Worm (Caenorhabditis elegans): ENCODE measurements around the gene C52E4.12.

Gene C52E4.12

DNA sequence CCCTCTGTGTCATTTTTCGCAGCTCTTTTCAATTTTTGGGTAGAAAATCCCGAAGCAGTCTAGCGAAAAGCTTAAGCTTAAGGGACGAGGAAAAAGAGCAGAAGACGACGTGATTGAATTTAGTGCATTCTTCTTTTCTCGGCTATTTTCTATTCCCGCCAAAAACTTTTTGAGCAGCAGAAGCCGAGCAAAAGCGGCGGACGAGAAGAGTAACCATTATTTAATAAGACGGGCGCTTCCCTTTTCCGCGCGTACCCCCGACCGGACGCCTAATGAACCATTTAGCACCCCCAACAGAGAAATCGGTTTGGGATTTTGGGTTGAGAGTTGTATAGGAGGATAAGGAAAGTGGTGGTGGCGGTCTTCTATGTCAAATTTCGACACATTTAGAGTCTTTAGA, 42.3 kb upstream of the C52E4.12 start:
- TF ChIP-seq ama-1 (optimal IDR thresholded peaks at IDR 0.05) (no peak), pes-1 (GFP tag; IDR thresholded peaks at IDR 0.05) (no peak), F13C5.2 (tag; optimal IDR thresholded peaks at IDR 0.05) (no peak), aly-1 (tag; optimal IDR thresholded peaks at IDR 0.05) (no peak), hmbx-1 (tag; optimal IDR thresholded peaks at IDR 0.05) (no peak), ets-7 (tag; optimal IDR thresholded peaks at IDR 0.05) (no peak), tra-4 (tag; optimal IDR thresholded peaks at IDR 0.05) (no peak), tbx-37 (GFP tag; conservative IDR thresholded peaks at IDR 0.05) (no peak)

DNA sequence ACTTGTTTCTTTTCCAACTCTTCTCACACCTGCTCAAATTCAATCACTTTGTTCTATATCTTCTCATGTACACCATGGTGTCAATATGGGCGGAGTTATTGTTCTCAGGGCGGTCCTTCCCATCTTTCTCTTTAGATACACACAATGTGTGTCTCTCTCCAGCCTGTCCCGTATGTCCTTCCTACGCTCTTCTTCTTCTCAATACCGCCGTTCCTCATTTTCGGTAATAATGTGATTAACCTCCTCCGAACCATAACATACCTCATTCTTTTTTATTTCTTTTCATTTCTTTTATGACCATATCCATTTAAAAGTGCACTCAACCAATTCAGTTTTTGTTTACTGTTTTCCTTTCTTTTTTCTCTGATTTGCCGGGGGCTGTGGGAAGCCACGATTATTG, 40.3 kb upstream of the C52E4.12 start:
- TF ChIP-seq ceh-13 (GFP tag; optimal IDR thresholded peaks at IDR 0.05), result no peak
- no peak for TF ChIP-seq tra-4 (tag; optimal IDR thresholded peaks at IDR 0.05)
- no peak for TF ChIP-seq F13C5.2 (tag; optimal IDR thresholded peaks at IDR 0.05)
- TF ChIP-seq hmbx-1 (tag; optimal IDR thresholded peaks at IDR 0.05), result no peak
- TF ChIP-seq hnd-1 (tag; optimal IDR thresholded peaks at IDR 0.05), result no peak
- TF ChIP-seq hmg-4 (GFP tag; optimal IDR thresholded peaks at IDR 0.05), result no peak
- no peak for TF ChIP-seq ceh-36 (tag; optimal IDR thresholded peaks at IDR 0.05)
- no peak for TF ChIP-seq tbx-37 (GFP tag; conservative IDR thresholded peaks at IDR 0.05)
- TF ChIP-seq ets-7 (tag; optimal IDR thresholded peaks at IDR 0.05), result no peak
- no peak for TF ChIP-seq pes-1 (GFP tag; IDR thresholded peaks at IDR 0.05)
- no peak for TF ChIP-seq flt-1 (GFP tag; IDR thresholded peaks at IDR 0.05)
- no peak for TF ChIP-seq sea-1 (GFP tag; conservative IDR thresholded peaks at IDR 0.05)
- TF ChIP-seq scrt-1 (GFP tag; IDR thresholded peaks at IDR 0.05), result no peak
- no peak for TF ChIP-seq ama-1 (optimal IDR thresholded peaks at IDR 0.05)
- no peak for TF ChIP-seq aly-1 (tag; optimal IDR thresholded peaks at IDR 0.05)

DNA sequence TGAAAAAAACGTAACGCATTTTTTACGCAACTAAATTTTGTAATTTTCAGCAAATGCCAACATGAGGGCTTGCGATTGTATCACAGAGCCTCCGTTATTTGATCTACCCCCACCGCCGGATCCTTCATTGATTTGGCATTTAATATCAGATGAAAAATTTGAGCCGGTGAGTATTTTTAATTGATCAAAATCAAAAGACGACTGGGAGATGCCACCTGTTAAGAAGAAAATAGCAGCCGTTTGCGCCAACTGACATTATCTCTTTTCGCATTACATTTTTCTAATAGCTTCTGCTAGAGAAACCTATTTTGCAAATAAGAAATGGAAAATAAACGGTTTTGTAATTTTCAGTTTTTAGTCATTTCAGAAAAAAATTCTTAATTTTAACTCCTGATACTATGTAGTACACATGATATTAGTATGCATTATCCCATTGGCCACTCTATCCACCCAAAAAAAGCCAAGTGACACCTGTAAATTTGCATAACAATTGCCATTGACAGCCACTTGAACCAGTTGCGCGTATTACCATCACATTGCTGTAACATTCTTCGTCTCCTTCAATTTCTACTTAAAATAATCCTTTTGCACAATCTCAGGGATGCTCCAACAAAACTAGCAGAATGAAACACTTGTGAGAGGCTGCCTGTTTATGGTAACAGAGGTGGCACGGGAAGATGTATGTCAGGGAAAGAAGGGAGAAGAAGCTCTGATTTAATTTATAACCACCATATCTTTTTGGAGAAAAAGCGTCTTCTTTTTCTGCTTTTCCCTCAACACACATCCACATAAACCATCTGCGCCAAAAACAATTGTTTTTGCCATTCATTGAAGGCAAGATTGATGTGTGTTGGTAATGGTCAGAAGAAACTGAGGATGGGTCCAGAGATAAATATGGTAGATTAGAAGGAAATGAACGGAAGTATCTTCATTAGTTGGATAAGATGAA, 37.3 kb upstream of the C52E4.12 start, which contains the start of gene F58H1.5:
Gene F58H1.5, plus strand, starts transcription at position 51 of the 949 bp plus-strand sequence.
- TF ChIP-seq pes-1 (GFP tag; IDR thresholded peaks at IDR 0.05) (no peak), ama-1 (optimal IDR thresholded peaks at IDR 0.05) (peak; percentile 44), ceh-13 (GFP tag; optimal IDR thresholded peaks at IDR 0.05) (no peak), aly-1 (tag; optimal IDR thresholded peaks at IDR 0.05) (no peak), hnd-1 (tag; optimal IDR thresholded peaks at IDR 0.05) (no peak), ets-7 (tag; optimal IDR thresholded peaks at IDR 0.05) (no peak), ceh-36 (tag; optimal IDR thresholded peaks at IDR 0.05) (no peak)

DNA sequence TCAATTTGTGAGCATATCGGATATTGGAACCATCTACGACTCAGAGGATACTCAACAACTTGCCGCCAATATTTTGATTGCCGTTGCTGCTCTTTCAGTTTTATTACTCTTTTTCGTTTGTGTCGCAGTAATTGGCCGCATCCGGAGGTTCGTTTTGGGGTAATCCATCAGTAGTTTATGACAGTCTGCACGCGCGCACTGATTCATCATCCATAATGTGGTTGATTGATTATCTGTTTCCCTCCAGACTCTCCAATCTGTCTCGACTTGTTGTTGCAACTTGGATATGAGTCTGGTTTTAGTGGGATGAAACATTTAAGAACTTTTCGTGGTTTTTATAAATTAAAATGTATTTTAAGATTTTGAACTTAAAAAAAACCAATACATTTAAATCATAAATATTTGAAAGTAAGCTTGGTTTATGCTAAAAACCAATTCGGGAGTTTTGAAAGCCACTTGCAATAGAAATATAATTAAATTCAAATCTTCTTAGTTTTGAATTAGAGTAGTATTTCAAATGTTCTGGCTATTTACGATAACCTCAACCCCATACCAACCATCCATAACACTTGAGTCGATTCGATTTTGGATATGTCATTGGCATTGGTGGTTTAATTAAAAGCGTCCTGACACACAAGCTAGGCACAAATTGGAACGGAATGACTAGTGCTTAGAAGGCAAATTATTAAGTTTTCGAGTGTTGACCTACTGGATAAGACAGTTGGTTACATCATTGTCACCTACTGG, 35.7 kb upstream of the C52E4.12 start:
- TF ChIP-seq ets-7 (tag; optimal IDR thresholded peaks at IDR 0.05), result no peak
- TF ChIP-seq hnd-1 (tag; optimal IDR thresholded peaks at IDR 0.05), result no peak

DNA sequence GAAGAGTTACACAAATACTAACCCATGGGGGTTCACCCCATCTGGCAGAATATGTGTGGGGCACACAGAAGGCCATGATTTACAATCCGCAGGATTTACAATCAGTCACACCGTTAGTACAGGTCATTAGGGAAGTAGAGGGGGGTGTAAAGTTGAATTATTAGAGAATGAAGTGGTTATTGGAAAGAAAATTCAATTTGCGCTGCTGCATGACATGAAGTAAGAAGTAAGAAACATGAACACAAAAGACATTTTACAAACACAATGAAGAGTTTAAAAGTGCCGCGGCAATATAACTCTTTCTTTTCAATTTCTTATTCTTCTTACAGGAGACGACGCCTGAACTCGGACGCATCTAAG, 35.2 kb upstream of the C52E4.12 start:
- no peak for TF ChIP-seq ceh-36 (tag; optimal IDR thresholded peaks at IDR 0.05)
- 0 out of 2 replicates have a peak, but pooled peaks have one; percentile 31 for TF ChIP-seq pes-1 (GFP tag; IDR thresholded peaks at IDR 0.05)
- peak; percentile 18 for TF ChIP-seq B0310.2 (tag; optimal IDR thresholded peaks at IDR 0.05)

DNA sequence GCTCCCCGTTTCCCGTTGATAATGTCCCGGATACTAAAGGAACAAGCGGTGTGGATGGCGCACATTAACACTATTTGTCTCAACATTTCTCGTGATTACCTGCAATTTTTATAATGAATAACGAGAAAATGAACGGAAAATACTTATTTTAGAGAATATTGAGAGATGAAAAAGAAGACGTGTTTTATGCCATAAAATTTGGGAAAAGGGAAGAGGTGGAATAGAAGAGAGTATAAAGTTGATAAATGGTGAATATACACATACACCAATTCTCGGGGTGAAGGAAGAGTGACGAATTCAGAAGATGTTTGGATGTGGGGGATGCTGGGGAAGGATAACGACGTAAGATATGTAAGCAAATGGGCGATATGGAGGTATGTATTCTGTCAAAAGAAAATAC, 31.2 kb upstream of the C52E4.12 start, which contains the start of gene F58H1.7:
Gene F58H1.7, minus strand, starts transcription at position 101 of the 400 bp plus-strand sequence.
- no peak for TF ChIP-seq hnd-1 (tag; optimal IDR thresholded peaks at IDR 0.05)
- no peak for TF ChIP-seq ama-1 (optimal IDR thresholded peaks at IDR 0.05)
- TF ChIP-seq pes-1 (GFP tag; IDR thresholded peaks at IDR 0.05), result no peak
- no peak for TF ChIP-seq ceh-13 (GFP tag; optimal IDR thresholded peaks at IDR 0.05)
- no peak for TF ChIP-seq F13C5.2 (tag; optimal IDR thresholded peaks at IDR 0.05)
- TF ChIP-seq scrt-1 (GFP tag; IDR thresholded peaks at IDR 0.05), result no peak
- TF ChIP-seq B0310.2 (tag; optimal IDR thresholded peaks at IDR 0.05), result no peak
- TF ChIP-seq tbx-37 (GFP tag; conservative IDR thresholded peaks at IDR 0.05), result no peak
- no peak for TF ChIP-seq hmbx-1 (tag; optimal IDR thresholded peaks at IDR 0.05)
- no peak for TF ChIP-seq ceh-36 (tag; optimal IDR thresholded peaks at IDR 0.05)
- no peak for TF ChIP-seq sea-1 (GFP tag; conservative IDR thresholded peaks at IDR 0.05)
- no peak for TF ChIP-seq tbx-11 (GFP tag; IDR thresholded peaks at IDR 0.05)
- no peak for TF ChIP-seq hmg-4 (GFP tag; optimal IDR thresholded peaks at IDR 0.05)

DNA sequence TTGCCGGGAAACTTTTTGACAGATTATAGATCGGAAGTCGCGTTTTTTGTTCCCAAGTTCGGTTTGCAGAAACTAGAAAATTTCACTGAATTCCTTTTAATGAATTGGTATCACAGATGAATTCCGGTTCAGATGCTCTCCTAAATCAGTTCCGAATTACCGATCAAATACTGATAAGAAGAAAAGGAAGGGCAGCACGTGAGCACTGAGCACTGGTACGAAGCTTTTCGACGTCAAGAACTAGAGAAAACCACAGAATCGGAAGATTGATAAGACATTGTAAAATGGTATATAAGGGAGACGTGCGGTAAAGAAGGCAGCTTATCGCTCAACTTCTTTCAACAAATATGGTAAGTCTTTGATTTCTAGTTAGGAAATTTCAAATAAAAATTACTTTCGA, 20.7 kb upstream of the C52E4.12 start, which contains the start of gene cpr-1:
Gene cpr-1, plus strand, starts transcription at position 319 of the 400 bp plus-strand sequence.
- no peak for TF ChIP-seq flt-1 (GFP tag; IDR thresholded peaks at IDR 0.05)

DNA sequence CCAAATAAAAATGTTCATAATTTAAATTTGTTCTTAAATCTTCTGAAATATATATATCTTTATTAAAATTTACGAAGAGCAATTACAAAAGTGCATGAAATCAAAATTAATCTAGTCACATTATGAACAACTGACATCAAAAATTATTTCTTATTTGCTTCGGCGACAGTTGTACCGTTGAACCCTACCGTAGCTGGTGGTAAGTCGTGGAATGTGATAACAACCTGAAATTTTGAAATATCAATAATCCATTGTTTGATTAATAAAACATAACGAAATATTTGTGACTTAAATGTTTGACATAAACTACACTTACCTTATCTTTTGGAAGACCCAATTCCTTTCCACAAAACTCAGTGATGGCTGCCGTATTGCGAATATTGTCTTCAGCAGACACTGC, 19.2 kb upstream of the C52E4.12 start:
- TF ChIP-seq hmbx-1 (tag; optimal IDR thresholded peaks at IDR 0.05), result no peak
- no peak for TF ChIP-seq ceh-36 (tag; optimal IDR thresholded peaks at IDR 0.05)
- TF ChIP-seq hmg-4 (GFP tag; optimal IDR thresholded peaks at IDR 0.05), result no peak
- no peak for TF ChIP-seq B0310.2 (tag; optimal IDR thresholded peaks at IDR 0.05)
- no peak for TF ChIP-seq ama-1 (optimal IDR thresholded peaks at IDR 0.05)
- TF ChIP-seq tbx-37 (GFP tag; conservative IDR thresholded peaks at IDR 0.05), result no peak
- no peak for TF ChIP-seq flt-1 (GFP tag; IDR thresholded peaks at IDR 0.05)
- TF ChIP-seq sea-1 (GFP tag; conservative IDR thresholded peaks at IDR 0.05), result no peak
- no peak for TF ChIP-seq tbx-11 (GFP tag; IDR thresholded peaks at IDR 0.05)
- no peak for TF ChIP-seq aly-1 (tag; optimal IDR thresholded peaks at IDR 0.05)
- TF ChIP-seq scrt-1 (GFP tag; IDR thresholded peaks at IDR 0.05), result no peak
- no peak for TF ChIP-seq pes-1 (GFP tag; IDR thresholded peaks at IDR 0.05)
- no peak for TF ChIP-seq hnd-1 (tag; optimal IDR thresholded peaks at IDR 0.05)
- no peak for TF ChIP-seq tra-4 (tag; optimal IDR thresholded peaks at IDR 0.05)
- TF ChIP-seq ceh-13 (GFP tag; optimal IDR thresholded peaks at IDR 0.05), result no peak
- no peak for TF ChIP-seq ets-7 (tag; optimal IDR thresholded peaks at IDR 0.05)
- TF ChIP-seq F13C5.2 (tag; optimal IDR thresholded peaks at IDR 0.05), result no peak

All from whole organism, early embryonic.